Worm (Caenorhabditis elegans) whole organism, L4/young adult: ENCODE data around the gene asp-17.

Experiments used
- W03F9.2 ChIP-seq: fragments of 150-350 bp; optimal IDR thresholded peaks from 2 replicates; lab custom pipeline; 2014; ENCODE audit warnings: missing biosample characterization, missing genetic modification characterization
- dao-5 ChIP-seq: sonication (generic microtip); optimal IDR thresholded peaks from 2 replicates; lab custom pipeline; 2016; ENCODE audit warnings: missing genotype, missing genetic modification characterization, moderate library complexity, missing compliant biosample characterization
- him-1 ChIP-seq: sonication (generic microtip); optimal IDR thresholded peaks from 2 replicates; lab custom pipeline; 2016; ENCODE audit warnings: missing genotype, missing genetic modification reagents, missing genetic modification characterization, missing compliant biosample characterization

DNA sequence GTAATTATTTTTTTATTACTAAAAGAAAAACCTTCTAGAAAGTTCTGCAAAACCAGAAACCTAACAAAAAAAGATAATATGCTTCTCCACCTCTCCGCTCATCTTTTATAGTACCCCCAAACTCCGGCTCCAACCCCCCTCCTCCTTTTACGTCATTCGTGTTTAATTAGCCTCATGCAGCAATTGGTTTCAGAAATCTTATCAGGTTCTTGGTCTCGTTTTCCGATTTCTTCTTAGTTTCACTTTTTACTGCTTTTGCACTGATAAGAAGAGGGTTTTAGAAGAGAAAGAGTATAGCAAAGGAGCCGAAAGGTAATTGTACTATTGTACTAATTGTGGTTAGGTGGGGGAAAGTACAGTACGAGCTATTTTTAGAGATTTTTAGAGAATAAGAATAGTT, 14.3 kb upstream of the asp-17 start:
- TF ChIP-seq W03F9.2 (no peak), him-1 (tag; lab: Kevin White, UChicago) (no peak), dao-5 (tag; lab: Kevin White, UChicago) (no peak)
